Worm (Caenorhabditis elegans) whole organism, young adult: ENCODE results near the gene T05C12.1.

Experiments
- B0019.2 ChIP-seq: fragments of 200-800 bp; sonication (Bioruptor generic); conservative IDR thresholded peaks from 2 replicates; pipeline ENCODE4 v1.3.6; 2022; ENCODE audit warnings: missing genetic modification reagents, missing genetic modification characterization, missing compliant biosample characterization
- B0336.3 ChIP-seq: fragments of 200-800 bp; sonication (Bioruptor generic); IDR thresholded peaks from 2 replicates; pipeline ENCODE4 v1.3.6; 2022; ENCODE audit warnings: missing genetic modification characterization, missing compliant biosample characterization
- C06A6.2 ChIP-seq: fragments of 200-800 bp; sonication (Bioruptor generic); conservative IDR thresholded peaks from 2 replicates; pipeline ENCODE4 v1.3.6; 2022; ENCODE audit warnings: missing genetic modification characterization, missing compliant biosample characterization
- F10E7.11 ChIP-seq: sonication (generic microtip); optimal IDR thresholded peaks from 2 replicates; lab custom pipeline; 2017; ENCODE audit warnings: mild to moderate bottlenecking, missing genetic modification characterization, moderate library complexity, missing compliant biosample characterization
- F22D6.2 ChIP-seq: sonication (generic microtip); optimal IDR thresholded peaks from 2 replicates; lab custom pipeline; 2016; ENCODE audit warnings: mild to moderate bottlenecking, missing genetic modification characterization, missing compliant biosample characterization
- F52B5.7 ChIP-seq: sonication (generic microtip); optimal IDR thresholded peaks from 2 replicates; lab custom pipeline; 2016; ENCODE audit warnings: mild to moderate bottlenecking, missing genetic modification characterization, missing compliant biosample characterization
- F57A8.1 ChIP-seq: fragments of 200-800 bp; sonication (Bioruptor generic); optimal IDR thresholded peaks from 2 replicates; lab custom pipeline; 2018; ENCODE audit warnings: mild to moderate bottlenecking, missing genetic modification characterization, moderate library complexity, missing compliant biosample characterization
- T26A5.8 ChIP-seq: sonication (generic microtip); optimal IDR thresholded peaks from 2 replicates; lab custom pipeline; 2016; ENCODE audit warnings: missing genetic modification characterization, missing compliant biosample characterization
- ama-1 ChIP-seq, 3 experiments: fragments of 150-350 bp in 1 of 3; sonication (generic microtip) in 2 of 3; optimal IDR thresholded peaks; 2 replicates each; lab custom pipeline; 2014 to 2018; ENCODE audit warnings: missing biosample characterization in 2 of 3, missing genetic modification characterization in 2 of 3, missing genetic modification reagents in 2 of 3
- bed-1 ChIP-seq: fragments of 200-800 bp; sonication (Bioruptor generic); IDR thresholded peaks from 2 replicates; pipeline ENCODE4 v1.3.6; 2022; ENCODE audit warnings: missing genetic modification reagents, missing genetic modification characterization, missing compliant biosample characterization
- bed-2 ChIP-seq: fragments of 200-800 bp; sonication (Bioruptor generic); IDR thresholded peaks from 2 replicates; pipeline ENCODE4 v1.3.6; 2022; ENCODE audit warnings: missing genetic modification reagents, missing genetic modification characterization, missing compliant biosample characterization
- ceh-40 ChIP-seq: fragments of 200-800 bp; sonication (Bioruptor generic); IDR thresholded peaks from 2 replicates; pipeline ENCODE4 v1.3.6; 2022; ENCODE audit warnings: missing genetic modification characterization, missing compliant biosample characterization
- ceh-91 ChIP-seq: fragments of 200-800 bp; sonication (Bioruptor generic); IDR thresholded peaks from 2 replicates; pipeline ENCODE4 v1.3.6; 2022; ENCODE audit warnings: missing genetic modification reagents, missing genetic modification characterization, missing compliant biosample characterization
- egl-44 ChIP-seq: fragments of 200-800 bp; sonication (Bioruptor generic); IDR thresholded peaks from 2 replicates; pipeline ENCODE4 v1.3.6; 2022; ENCODE audit warnings: missing genetic modification reagents, missing genetic modification characterization, missing compliant biosample characterization
- gei-17 ChIP-seq: fragments of 200-800 bp; sonication (Bioruptor generic); optimal IDR thresholded peaks from 2 replicates; lab custom pipeline; 2018; ENCODE audit warnings: mild to moderate bottlenecking, missing genetic modification characterization, missing compliant biosample characterization
- madf-10 ChIP-seq: sonication (generic microtip); optimal IDR thresholded peaks from 2 replicates; lab custom pipeline; 2016; ENCODE audit warnings: mild to moderate bottlenecking, missing genetic modification characterization, missing compliant biosample characterization
- madf-6 ChIP-seq: fragments of 200-800 bp; sonication (Bioruptor generic); IDR thresholded peaks from 2 replicates; pipeline ENCODE4 v1.3.6; 2022; ENCODE audit warnings: missing genetic modification reagents, missing genetic modification characterization, missing compliant biosample characterization
- madf-8 ChIP-seq: fragments of 200-800 bp; sonication (Bioruptor generic); conservative IDR thresholded peaks from 2 replicates; pipeline ENCODE4 v1.3.6; 2022; ENCODE audit warnings: missing genetic modification reagents, missing genetic modification characterization, missing compliant biosample characterization
- mcd-1 ChIP-seq: fragments of 200-800 bp; sonication (Bioruptor generic); IDR thresholded peaks from 2 replicates; pipeline ENCODE4 v1.3.6; 2022; ENCODE audit warnings: missing genetic modification reagents, missing genetic modification characterization, missing compliant biosample characterization
- nfya-2 ChIP-seq: fragments of 200-800 bp; sonication (Bioruptor generic); IDR thresholded peaks from 2 replicates; pipeline ENCODE4 v1.3.6; 2022; ENCODE audit warnings: missing genetic modification reagents, missing genetic modification characterization, missing compliant biosample characterization
- nfyb-1 ChIP-seq: fragments of 200-800 bp; sonication (Bioruptor generic); IDR thresholded peaks from 2 replicates; pipeline ENCODE4 v1.3.6; 2022; ENCODE audit warnings: missing genetic modification reagents, missing genetic modification characterization, missing compliant biosample characterization
- pbrm-1 ChIP-seq: fragments of 200-800 bp; sonication (Bioruptor generic); IDR thresholded peaks from 2 replicates; pipeline ENCODE4 v1.3.6; 2022; ENCODE audit warnings: missing genetic modification reagents, missing genetic modification characterization, missing compliant biosample characterization
- rcor-1 ChIP-seq: fragments of 200-800 bp; sonication (Bioruptor generic); IDR thresholded peaks from 2 replicates; pipeline ENCODE4 v1.3.6; 2022; ENCODE audit warnings: missing genetic modification reagents, missing genetic modification characterization, missing compliant biosample characterization
- rec-8 ChIP-seq, 2 experiments: sonication (generic microtip); optimal IDR thresholded peaks; 2 replicates each; lab custom pipeline; 2016; ENCODE audit warnings: mild to moderate bottlenecking in 2 of 2, missing genetic modification characterization in 2 of 2, missing genetic modification reagents in 2 of 2, missing genotype in 2 of 2, missing biosample characterization in 1 of 2, missing compliant biosample characterization in 1 of 2, moderate library complexity in 1 of 2
- sdz-38 ChIP-seq: sonication (generic microtip); optimal IDR thresholded peaks from 2 replicates; lab custom pipeline; 2016; ENCODE audit warnings: missing genotype, missing genetic modification characterization, missing compliant biosample characterization
- snpc-4 ChIP-seq, 5 experiments: fragments of 150-350 bp in 1 of 5; sonication (generic microtip) in 4 of 5; optimal IDR thresholded peaks; 2 replicates each; lab custom pipeline; 2014 to 2018; ENCODE audit warnings: missing genetic modification characterization in 5 of 5, missing biosample characterization in 3 of 5, antibody characterized with exemption in 2 of 5, mild to moderate bottlenecking in 2 of 5, missing compliant biosample characterization in 2 of 5, missing genotype in 2 of 5, moderate library complexity in 2 of 5, missing genetic modification reagents in 1 of 5
- somi-1 ChIP-seq: fragments of 200-800 bp; sonication (Bioruptor generic); optimal IDR thresholded peaks from 2 replicates; lab custom pipeline; 2018; ENCODE audit warnings: mild to moderate bottlenecking, missing genetic modification characterization, missing compliant biosample characterization
- sptf-2 ChIP-seq: fragments of 200-800 bp; sonication (Bioruptor generic); optimal IDR thresholded peaks from 2 replicates; lab custom pipeline; 2018; ENCODE audit warnings: mild to moderate bottlenecking, missing genetic modification characterization, missing compliant biosample characterization
- unc-130 ChIP-seq: sonication (generic microtip); optimal IDR thresholded peaks from 2 replicates; lab custom pipeline; 2016; ENCODE audit warnings: missing genetic modification reagents, missing genetic modification characterization, missing compliant biosample characterization
- zfh-2 ChIP-seq: fragments of 200-800 bp; sonication (Bioruptor generic); conservative IDR thresholded peaks from 2 replicates; pipeline ENCODE4 v1.3.6; 2022; ENCODE audit warnings: missing genetic modification reagents, missing genetic modification characterization, missing compliant biosample characterization
- zim-3 ChIP-seq: sonication (generic microtip); optimal IDR thresholded peaks from 2 replicates; lab custom pipeline; 2017; ENCODE audit warnings: mild to moderate bottlenecking, missing genetic modification characterization, moderate library complexity, missing compliant biosample characterization
- ztf-22 ChIP-seq: fragments of 200-800 bp; sonication (Bioruptor generic); optimal IDR thresholded peaks from 2 replicates; lab custom pipeline; 2018; ENCODE audit warnings: mild to moderate bottlenecking, missing genetic modification characterization, moderate library complexity, missing compliant biosample characterization
- ztf-3 ChIP-seq: fragments of 200-800 bp; sonication (Bioruptor generic); optimal IDR thresholded peaks from 2 replicates; lab custom pipeline; 2018; ENCODE audit warnings: mild to moderate bottlenecking, missing genetic modification characterization, missing compliant biosample characterization
- ztf-6 ChIP-seq: fragments of 200-800 bp; sonication (Bioruptor generic); IDR thresholded peaks from 2 replicates; pipeline ENCODE4 v1.3.6; 2022; ENCODE audit warnings: missing genetic modification reagents, missing genetic modification characterization, missing compliant biosample characterization

The T05C12.1 gene

ce11 chrII:8169283-8169682 lies 4.2 kb upstream of the T05C12.1 start, which contains the start of gene T05C12.15:
T05C12.15 (plus strand) TSS chrII:8169583.
- TF ChIP-seq rec-8 (tag; optimal IDR thresholded peaks at IDR 0.05; lab: Kevin White, UChicago) (no peak), pbrm-1 (GFP tag; lab: Robert Waterston, UW) (no peak), bed-1 (GFP tag; lab: Robert Waterston, UW) (no peak)

- TF ChIP-seq egl-44 (GFP tag; lab: Robert Waterston, UW): no peak
- no peak for TF ChIP-seq madf-10 (tag; lab: Kevin White, UChicago)
- TF ChIP-seq nfya-2 (GFP tag; lab: Robert Waterston, UW): no peak
- TF ChIP-seq somi-1 (GFP tag; lab: Kevin White, UChicago): no peak
- TF ChIP-seq zim-3 (tag; lab: Kevin White, UChicago): no peak
- TF ChIP-seq ztf-22 (GFP tag; lab: Kevin White, UChicago): no peak
- no peak for TF ChIP-seq zfh-2 (GFP tag; lab: Robert Waterston, UW)
- TF ChIP-seq ceh-40 (GFP tag; lab: Robert Waterston, UW): no peak
- no peak for TF ChIP-seq bed-2 (GFP tag; lab: Robert Waterston, UW)
- no peak for TF ChIP-seq ztf-3 (GFP tag; lab: Kevin White, UChicago)
- TF ChIP-seq T26A5.8: no peak
These were observed 3.1 kb upstream of the T05C12.1 start, which contains the start of gene T05C12.11 for ce11 chrII:8170374-8170773. T05C12.11 (minus strand) TSS chrII:8170474.

ce11 chrII:8174148-8174547 lies 668 bp downstream of the T05C12.1 start:
- no peak for TF ChIP-seq rcor-1 (GFP tag; lab: Robert Waterston, UW)
- no peak for TF ChIP-seq F52B5.7 (tag; lab: Kevin White, UChicago)
- no peak for TF ChIP-seq B0019.2 (GFP tag; lab: Robert Waterston, UW)
- TF ChIP-seq sptf-2 (GFP tag; lab: Kevin White, UChicago): no peak
- no peak for TF ChIP-seq F10E7.11
- no peak for TF ChIP-seq B0336.3 (GFP tag; lab: Robert Waterston, UW)
- no peak for TF ChIP-seq sdz-38 (tag; lab: Kevin White, UChicago)
- no peak for TF ChIP-seq snpc-4 (GFP tag; optimal IDR thresholded peaks at IDR 0.05; lab: Kevin White, UChicago)
- no peak for TF ChIP-seq snpc-4 (tag; optimal IDR thresholded peaks at IDR 0.05; lab: Kevin White, UChicago)
- TF ChIP-seq F57A8.1: no peak
- no peak for TF ChIP-seq nfyb-1 (GFP tag; lab: Robert Waterston, UW)
- no peak for TF ChIP-seq madf-6 (GFP tag; lab: Robert Waterston, UW)
- TF ChIP-seq nfya-2 (GFP tag; lab: Robert Waterston, UW): no peak
- no peak for TF ChIP-seq F22D6.2
- TF ChIP-seq gei-17 (GFP tag; lab: Kevin White, UChicago): no peak
- no peak for TF ChIP-seq ztf-6 (GFP tag; lab: Robert Waterston, UW)

- TF ChIP-seq unc-130 (GFP tag; lab: Kevin White, UChicago): no peak
- TF ChIP-seq madf-8 (GFP tag; lab: Robert Waterston, UW): no peak
- no peak for TF ChIP-seq rec-8 (tag; optimal IDR thresholded peaks at IDR 0.05; lab: Kevin White, UChicago)
- no peak for TF ChIP-seq mcd-1 (GFP tag; lab: Robert Waterston, UW)
These were observed 3.6 kb downstream of the T05C12.1 start, which contains the start of gene acr-14 for ce11 chrII:8177095-8177494. acr-14 (minus strand) TSS chrII:8177195.

- no peak for TF ChIP-seq ama-1 (optimal IDR thresholded peaks at IDR 0.05; lab: Kevin White, UChicago)
- no peak for TF ChIP-seq ama-1 (GFP tag; optimal IDR thresholded peaks at IDR 0.05; lab: Kevin White, UChicago)
- no peak for TF ChIP-seq ceh-91 (GFP tag; lab: Robert Waterston, UW)
- TF ChIP-seq C06A6.2 (GFP tag; lab: Robert Waterston, UW): no peak
- TF ChIP-seq sptf-2 (GFP tag; lab: Kevin White, UChicago): no peak
These were observed 5.1 kb downstream of the T05C12.1 start for ce11 chrII:8178614-8179013.
